Fruit fly (Drosophila melanogaster) whole organism, wandering third instar larva: ENCODE measurements around the gene CheB38b.

Experiments
- Abd-B ChIP-seq: fragments of >200 bp; optimal IDR thresholded peaks from 2 replicates; lab custom pipeline; 2017; ENCODE audit warnings: missing biosample characterization, missing genetic modification characterization
- CG32264 ChIP-seq: fragments of 200-800 bp; sonication (Bioruptor generic); optimal IDR thresholded peaks from 2 replicates; lab custom pipeline; 2016; ENCODE audit warnings: missing biosample characterization, missing genetic modification characterization
- CG9705 ChIP-seq: fragments of 200-800 bp; sonication (Bioruptor generic); optimal IDR thresholded peaks from 2 replicates; lab custom pipeline; 2018; ENCODE audit warnings: missing biosample characterization, mild to moderate bottlenecking, missing genetic modification characterization
- CrebA ChIP-seq: fragments of 200-800 bp; sonication (Bioruptor generic); optimal IDR thresholded peaks from 2 replicates; lab custom pipeline; 2016; ENCODE audit warnings: missing biosample characterization, mild to moderate bottlenecking, missing genetic modification characterization, borderline replicate concordance
- Dfd ChIP-seq: fragments of >200 bp; optimal IDR thresholded peaks from 2 replicates; lab custom pipeline; 2017; ENCODE audit warnings: missing biosample characterization, missing genetic modification characterization
- Dif ChIP-seq: fragments of 200-275, 200-300 bp; sonication (Bioruptor generic); optimal IDR thresholded peaks from 2 replicates; lab custom pipeline; 2018; ENCODE audit warnings: missing biosample characterization, missing genetic modification characterization; ENCODE audit not compliant: partially characterized antibody
- GATAd ChIP-seq: sonication (Bioruptor generic); optimal IDR thresholded peaks from 2 replicates; lab custom pipeline; 2016; ENCODE audit warnings: missing biosample characterization, missing genetic modification characterization
- HLH106 ChIP-seq: fragments of 200-800 bp; optimal IDR thresholded peaks from 3 replicates; lab custom pipeline; 2019; ENCODE audit warnings: missing biosample characterization, mild to moderate bottlenecking, missing genetic modification characterization, moderate library complexity
- Hnf4 ChIP-seq: fragments of 200-800 bp; sonication (Bioruptor generic); optimal IDR thresholded peaks from 2 replicates; lab custom pipeline; 2016; ENCODE audit warnings: missing biosample characterization, mild to moderate bottlenecking, missing genetic modification characterization
- Hr78 ChIP-seq: fragments of >200 bp; optimal IDR thresholded peaks from 2 replicates; lab custom pipeline; 2017; ENCODE audit warnings: missing biosample characterization, missing genetic modification characterization
- Hr83 ChIP-seq: fragments of 200-300 bp; sonication (Bioruptor generic); optimal IDR thresholded peaks from 2 replicates; lab custom pipeline; 2016; ENCODE audit warnings: missing biosample characterization, mild to moderate bottlenecking, missing genetic modification characterization, moderate library complexity; ENCODE audit not compliant: poor library complexity, severe bottlenecking
- Jra ChIP-seq: sonication (Bioruptor generic); optimal IDR thresholded peaks from 2 replicates; lab custom pipeline; 2016; ENCODE audit warnings: missing biosample characterization, missing genetic modification characterization
- Mio ChIP-seq: sonication (Bioruptor generic); optimal IDR thresholded peaks from 2 replicates; lab custom pipeline; 2016; ENCODE audit warnings: missing biosample characterization, missing genetic modification characterization
- Myc ChIP-seq: fragments of >200 bp; optimal IDR thresholded peaks from 2 replicates; lab custom pipeline; 2017
- N ChIP-seq: fragments of >200 bp; optimal IDR thresholded peaks from 2 replicates; lab custom pipeline; 2018; ENCODE audit warnings: missing biosample characterization, missing external identifiers, missing genetic modification characterization
- OdsH ChIP-seq: fragments of 200-800 bp; sonication (Bioruptor generic); optimal IDR thresholded peaks from 2 replicates; lab custom pipeline; 2016; ENCODE audit warnings: missing biosample characterization, mild to moderate bottlenecking, missing genetic modification characterization
- Rel ChIP-seq, 2 experiments: fragments of 200-800 bp; sonication (Bioruptor generic) in 1 of 2; optimal IDR thresholded peaks; 2 replicates in 1 of 2; 3 replicates in 1 of 2; lab custom pipeline; 2016 to 2019; ENCODE audit warnings: mild to moderate bottlenecking in 2 of 2, missing biosample characterization in 2 of 2, missing genetic modification characterization in 2 of 2, moderate library complexity in 1 of 2
- Sp1 ChIP-seq: fragments of 200-800 bp; sonication (Bioruptor generic); optimal IDR thresholded peaks from 3 replicates; lab custom pipeline; 2019; ENCODE audit warnings: missing biosample characterization, mild to moderate bottlenecking, missing genetic modification characterization, moderate library complexity
- Vsx2 ChIP-seq: fragments of 200-300, 225-300 bp; sonication (Bioruptor generic); optimal IDR thresholded peaks from 2 replicates; lab custom pipeline; 2018; ENCODE audit warnings: missing biosample characterization, missing genetic modification characterization; ENCODE audit not compliant: partially characterized antibody
- br ChIP-seq: fragments of 200-800 bp; sonication (Bioruptor generic); optimal IDR thresholded peaks from 2 replicates; lab custom pipeline; 2016; ENCODE audit warnings: missing biosample characterization, missing genetic modification characterization
- brk ChIP-seq: fragments of 200-800 bp; sonication (Bioruptor generic); optimal IDR thresholded peaks from 2 replicates; lab custom pipeline; 2016; ENCODE audit warnings: missing biosample characterization, mild to moderate bottlenecking, missing genetic modification characterization
- dl ChIP-seq, 2 experiments: fragments of 175-275, 200-275 bp in 1 of 2; fragments of 200-275 bp in 1 of 2; sonication (Bioruptor generic); optimal IDR thresholded peaks; lab custom pipeline; 2018; ENCODE audit warnings: mild to moderate bottlenecking in 2 of 2, missing biosample characterization in 2 of 2, missing genetic modification characterization in 2 of 2, moderate library complexity in 2 of 2; ENCODE audit not compliant: partially characterized antibody in 2 of 2, insufficient read depth in 1 of 2
- dmrt93B ChIP-seq: fragments of 200-800 bp; sonication (Bioruptor generic); optimal IDR thresholded peaks from 2 replicates; lab custom pipeline; 2018; ENCODE audit warnings: missing biosample characterization, mild to moderate bottlenecking, missing genetic modification characterization
- dsf ChIP-seq: sonication (Bioruptor generic); optimal IDR thresholded peaks from 2 replicates; lab custom pipeline; 2016; ENCODE audit warnings: missing biosample characterization, missing genetic modification characterization, borderline replicate concordance
- ey ChIP-seq: fragments of 200-800 bp; sonication (Bioruptor generic); optimal IDR thresholded peaks from 2 replicates; lab custom pipeline; 2016; ENCODE audit warnings: missing biosample characterization, missing genetic modification characterization
- foxo ChIP-seq, 2 experiments: fragments of 200-800 bp; sonication (Bioruptor generic); optimal IDR thresholded peaks; 2 replicates in 1 of 2; 3 replicates in 1 of 2; lab custom pipeline; 2016 to 2017; ENCODE audit warnings: missing biosample characterization in 2 of 2, missing genetic modification characterization in 2 of 2
- fru ChIP-seq: fragments of 200-800 bp; sonication (Bioruptor generic); optimal IDR thresholded peaks from 3 replicates; lab custom pipeline; 2016; ENCODE audit warnings: missing biosample characterization, mild to moderate bottlenecking, missing genetic modification characterization
- h ChIP-seq: fragments of 200-800 bp; sonication (Bioruptor generic); optimal IDR thresholded peaks from 3 replicates; lab custom pipeline; 2016; ENCODE audit warnings: missing biosample characterization, mild to moderate bottlenecking, missing genetic modification characterization
- jim ChIP-seq: fragments of 175-275, 200-325 bp; sonication (Bioruptor generic); optimal IDR thresholded peaks from 2 replicates; lab custom pipeline; 2016; ENCODE audit warnings: missing biosample characterization, mild to moderate bottlenecking, missing genetic modification characterization
- lola ChIP-seq: fragments of >200 bp; optimal IDR thresholded peaks from 2 replicates; lab custom pipeline; 2017; ENCODE audit warnings: missing biosample characterization, missing genetic modification characterization
- pan ChIP-seq: fragments of >200 bp; optimal IDR thresholded peaks from 2 replicates; lab custom pipeline; 2017
- psq ChIP-seq: fragments of 200-800 bp; sonication (Bioruptor generic); optimal IDR thresholded peaks from 3 replicates; lab custom pipeline; 2017; ENCODE audit warnings: missing biosample characterization, mild to moderate bottlenecking, missing genetic modification characterization, moderate library complexity
- rgr ChIP-seq: fragments of 200-800 bp; sonication (Bioruptor generic); optimal IDR thresholded peaks from 3 replicates; lab custom pipeline; 2016; ENCODE audit warnings: missing biosample characterization, mild to moderate bottlenecking, missing genetic modification characterization
- sage ChIP-seq: fragments of 200-800 bp; sonication (Bioruptor generic); optimal IDR thresholded peaks from 2 replicates; lab custom pipeline; 2016; ENCODE audit warnings: missing biosample characterization, mild to moderate bottlenecking, missing genetic modification characterization
- sv ChIP-seq: fragments of 200-800 bp; sonication (Bioruptor generic); optimal IDR thresholded peaks from 3 replicates; lab custom pipeline; 2016; ENCODE audit warnings: missing biosample characterization, missing genetic modification characterization
- tai ChIP-seq: sonication (Bioruptor generic); optimal IDR thresholded peaks from 2 replicates; lab custom pipeline; 2016; ENCODE audit warnings: missing biosample characterization, missing genetic modification characterization
- usp ChIP-seq: fragments of >200 bp; optimal IDR thresholded peaks from 2 replicates; lab custom pipeline; 2017; ENCODE audit warnings: missing biosample characterization, missing genetic modification characterization
- woc ChIP-seq: sonication (Bioruptor generic); optimal IDR thresholded peaks from 2 replicates; lab custom pipeline; 2016; ENCODE audit warnings: missing biosample characterization, mild to moderate bottlenecking, missing genetic modification characterization

Gene CheB38b

DNA sequence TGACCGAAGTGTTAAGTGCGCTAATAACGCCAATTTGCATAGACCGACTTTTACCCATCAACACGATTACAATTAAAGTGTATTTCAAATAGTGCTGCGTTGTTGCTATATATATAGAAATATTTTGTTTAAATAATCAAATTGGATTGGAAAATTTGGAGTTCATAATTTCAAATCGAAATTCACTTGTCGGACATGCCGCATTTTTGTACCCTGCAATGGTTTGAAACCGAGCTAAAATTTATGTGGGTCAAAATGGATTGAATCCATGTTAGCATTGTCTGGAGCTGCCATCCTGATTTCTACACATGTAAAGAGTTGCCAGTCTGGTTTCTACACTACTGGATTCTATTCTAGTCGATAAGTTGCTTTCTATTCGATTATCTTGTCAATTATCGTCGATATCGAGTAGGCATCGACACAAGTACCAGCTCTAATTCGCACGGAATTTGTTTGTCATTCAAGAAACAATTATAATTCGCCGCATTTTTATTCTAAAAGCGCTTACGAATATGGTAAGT is 29.7 kb downstream of the CheB38b start, which contains the start of gene Pomp:
Gene Pomp (plus strand): TSS at position 386 of the 521 bp plus-strand sequence.
- no peak for TF ChIP-seq jim (GFP tag; lab: Kevin White, UChicago)
- peak; percentile 65 for TF ChIP-seq psq
- peak; percentile 48 for TF ChIP-seq dsf (GFP tag; lab: Kevin White, UChicago)
- peak; percentile 38 for TF ChIP-seq Jra (GFP tag; lab: Kevin White, UChicago)
- TF ChIP-seq woc (GFP tag; lab: Kevin White, UChicago), result peak; percentile 60
- no peak for TF ChIP-seq Hr78 (GFP tag; lab: Kevin White, UChicago)
- TF ChIP-seq GATAd (GFP tag; lab: Kevin White, UChicago), result no peak
- peak; percentile 44 for TF ChIP-seq ey (GFP tag; lab: Kevin White, UChicago)
- peak in 1 of 2 experiments; percentile 82 for TF ChIP-seq foxo (GFP tag; optimal IDR thresholded peaks at IDR 0.05; lab: Kevin White, UChicago)
- TF ChIP-seq Abd-B (GFP tag; lab: Kevin White, UChicago), result no peak
- peak; percentile 76 for TF ChIP-seq sage (GFP tag; lab: Kevin White, UChicago)
- peak; percentile 54 for TF ChIP-seq fru
- peak; percentile 81 for TF ChIP-seq sv
- peak; percentile 61 for TF ChIP-seq br (GFP tag; lab: Kevin White, UChicago)
- TF ChIP-seq Rel (GFP tag; optimal IDR thresholded peaks at IDR 0.05; lab: Kevin White, UChicago), result no peak
- TF ChIP-seq Rel (tag; optimal IDR thresholded peaks at IDR 0.05; lab: Kevin White, UChicago), result peak; percentile 27
- TF ChIP-seq Myc (lab: Kevin White, UChicago), result peak; percentile 78
- no peak for TF ChIP-seq CrebA (GFP tag; lab: Kevin White, UChicago)
- peak; percentile 80 for TF ChIP-seq brk (GFP tag; lab: Kevin White, UChicago)
- no peak for TF ChIP-seq dl (GFP tag; optimal IDR thresholded peaks at IDR 0.05; lab: Kevin White, UChicago; ENCODE audit: insufficient read depth in 1 of 2, partially characterized antibody in 2 of 2)
- TF ChIP-seq rgr (GFP tag; lab: Kevin White, UChicago), result peak; percentile 76
- peak; percentile 71 for TF ChIP-seq HLH106 (tag; lab: Kevin White, UChicago)
- no peak for TF ChIP-seq usp
- no peak for TF ChIP-seq Mio
- TF ChIP-seq Sp1 (GFP tag; lab: Kevin White, UChicago), result peak; percentile 53
- TF ChIP-seq N, result no peak
- no peak for TF ChIP-seq CG9705 (GFP tag; lab: Kevin White, UChicago)
- TF ChIP-seq OdsH (GFP tag; lab: Kevin White, UChicago), result peak; percentile 74
- TF ChIP-seq Dif, result no peak
- no peak for TF ChIP-seq Dfd
- no peak for TF ChIP-seq Vsx2
- no peak for TF ChIP-seq Hr83 (GFP tag; lab: Kevin White, UChicago)
- TF ChIP-seq Hnf4 (GFP tag; lab: Kevin White, UChicago), result peak; percentile 77
- TF ChIP-seq tai, result no peak
- TF ChIP-seq dmrt93B (GFP tag; lab: Kevin White, UChicago), result peak; percentile 38
- TF ChIP-seq h (GFP tag; lab: Kevin White, UChicago), result peak; percentile 84
- TF ChIP-seq lola, result no peak
- no peak for TF ChIP-seq pan (lab: Kevin White, UChicago)
- no peak for TF ChIP-seq CG32264

dm6 chr2L:20785333-20785732 is 31.7 kb downstream of the CheB38b start:
- no peak for TF ChIP-seq rgr (GFP tag; lab: Kevin White, UChicago)
- TF ChIP-seq tai, result no peak
- no peak for TF ChIP-seq ey (GFP tag; lab: Kevin White, UChicago)
- TF ChIP-seq usp, result no peak
- no peak for TF ChIP-seq Dfd
- TF ChIP-seq Sp1 (GFP tag; lab: Kevin White, UChicago), result no peak
- no peak for TF ChIP-seq CG32264
- TF ChIP-seq Mio, result no peak
- TF ChIP-seq Abd-B (GFP tag; lab: Kevin White, UChicago), result no peak
- TF ChIP-seq foxo (GFP tag; optimal IDR thresholded peaks at IDR 0.05; lab: Kevin White, UChicago), result no peak
- no peak for TF ChIP-seq woc (GFP tag; lab: Kevin White, UChicago)
- TF ChIP-seq lola, result no peak
- no peak for TF ChIP-seq CrebA (GFP tag; lab: Kevin White, UChicago)
- no peak for TF ChIP-seq GATAd (GFP tag; lab: Kevin White, UChicago)
- no peak for TF ChIP-seq Hr78 (GFP tag; lab: Kevin White, UChicago)
